Fruit fly (Drosophila melanogaster) whole organism, adult: ENCODE data around the gene CG12640.

Experiments
- CG11617 ChIP-seq: fragments of 200-800 bp; sonication (Bioruptor generic); optimal IDR thresholded peaks from 2 replicates; lab custom pipeline; 2017; ENCODE audit warnings: mild to moderate bottlenecking, missing biosample characterization, missing genetic modification reagents, missing genetic modification characterization
- CG33017 ChIP-seq: fragments of 200-800 bp; sonication (Bioruptor generic); optimal IDR thresholded peaks from 2 replicates; lab custom pipeline; 2018; ENCODE audit warnings: missing biosample characterization, mild to moderate bottlenecking, missing genetic modification characterization, moderate library complexity
- Clk ChIP-seq: fragments of 200-800 bp; sonication (Bioruptor generic); optimal IDR thresholded peaks from 2 replicates; lab custom pipeline; 2017; ENCODE audit warnings: missing biosample characterization, missing genetic modification characterization
- Hr96 ChIP-seq: fragments of 200-800 bp; sonication (Bioruptor generic); optimal IDR thresholded peaks from 2 replicates; lab custom pipeline; 2016; ENCODE audit warnings: missing biosample characterization, missing genetic modification characterization
- Mnt ChIP-seq: fragments of 200-800 bp; sonication (Bioruptor generic); optimal IDR thresholded peaks from 2 replicates; lab custom pipeline; 2016; ENCODE audit warnings: missing biosample characterization, mild to moderate bottlenecking, missing genetic modification characterization
- kay ChIP-seq: fragments of 200-800 bp; sonication (Bioruptor generic); peaks from one replicate; lab custom pipeline; 2016; ENCODE audit warnings: missing biosample characterization, missing genetic modification characterization, borderline replicate concordance
- pad ChIP-seq: fragments of 200-800 bp; sonication (Bioruptor generic); optimal IDR thresholded peaks from 3 replicates; lab custom pipeline; 2017; ENCODE audit warnings: missing biosample characterization, missing genetic modification characterization, mild to moderate bottlenecking, moderate library complexity, missing genetic modification reagents

- TF ChIP-seq kay (no peak), Hr96 (GFP tag; lab: Kevin White, UChicago) (no peak), Mnt (GFP tag; lab: Kevin White, UChicago) (no peak), pad (no peak), CG33017 (no peak), Clk (GFP tag; lab: Kevin White, UChicago) (no peak), CG11617 (GFP tag; lab: Kevin White, UChicago) (no peak)
These were observed at the start of gene CG12640 for dm6 chrX:10432712-10433111.
